Worm (Caenorhabditis elegans): ENCODE data around the gene nspe-5.

The nspe-5 gene

DNA sequence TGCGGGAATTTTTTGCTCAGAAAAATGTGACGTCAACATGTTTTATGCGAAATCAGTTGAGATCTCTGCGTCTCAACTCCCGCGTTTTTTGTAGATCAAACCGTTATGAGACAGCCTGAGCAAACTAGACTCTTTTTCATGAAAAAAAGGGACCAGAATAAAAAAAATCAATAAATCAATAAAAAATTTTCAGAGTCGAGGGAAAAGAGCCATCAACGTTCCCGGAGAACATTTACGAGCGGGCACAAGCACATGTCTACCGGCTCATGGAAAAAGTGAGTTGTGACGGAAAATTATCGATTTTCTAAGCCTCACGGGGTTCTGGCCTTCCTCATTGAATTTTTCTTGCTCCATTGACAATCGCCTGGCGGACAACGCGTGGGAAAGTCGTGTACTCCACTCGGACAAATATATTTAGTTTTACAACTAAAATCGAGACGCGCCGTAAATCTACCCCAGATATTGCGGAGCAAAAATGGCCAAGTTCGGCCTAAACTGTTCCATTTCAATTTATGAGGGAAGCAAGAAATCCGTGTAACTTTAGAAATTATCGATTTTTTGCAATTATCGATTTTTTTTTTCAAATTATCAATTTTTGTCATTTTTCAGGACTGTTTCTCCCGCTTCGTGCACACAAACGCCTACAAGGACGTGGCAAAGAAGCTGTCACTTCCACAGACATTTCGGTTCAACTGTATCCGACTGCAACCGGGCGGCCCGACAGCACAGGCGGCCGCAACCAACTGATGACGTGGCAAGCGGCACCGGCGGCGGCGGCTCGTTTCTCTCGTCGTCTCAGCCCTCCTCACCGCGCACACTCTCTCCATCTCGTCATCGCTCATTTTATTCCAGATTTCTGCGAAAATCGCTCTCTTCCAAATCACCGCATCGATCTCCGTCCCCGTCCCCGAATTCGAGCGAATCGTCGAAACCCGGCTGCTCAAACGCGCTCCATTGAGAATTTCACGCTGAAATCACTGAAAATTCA, 42.5 kb downstream of the nspe-5 start (continued):
- TF ChIP-seq let-607 (tag; optimal IDR thresholded peaks at IDR 0.05) = peak; percentile 15 to 19

ce11 chrII:12671892-12672291, 43.2 kb downstream of the nspe-5 start:
- TF ChIP-seq Y56A3A.18 (GFP tag; IDR thresholded peaks at IDR 0.05) (0 out of 2 replicates have a peak, but pooled peaks have one; percentile 7), madf-6 (GFP tag; IDR thresholded peaks at IDR 0.05) (peak; percentile 68), efl-1 (GFP tag; optimal IDR thresholded peaks at IDR 0.05) (peak; percentile 32), ceh-91 (GFP tag; IDR thresholded peaks at IDR 0.05) (0 out of 2 replicates have a peak, but pooled peaks have one; percentile 15), nfya-2 (GFP tag; IDR thresholded peaks at IDR 0.05) (no peak), ekl-4 (GFP tag; IDR thresholded peaks at IDR 0.05) (0 out of 2 replicates have a peak, but pooled peaks have one; percentile 7), mcd-1 (GFP tag; IDR thresholded peaks at IDR 0.05) (peak; percentile 25; the same call in 1 of the 2 replicates), ama-1 (optimal IDR thresholded peaks at IDR 0.05) (no peak), ama-1 (GFP tag; optimal IDR thresholded peaks at IDR 0.05) (no peak), ceh-27 (GFP tag; optimal IDR thresholded peaks at IDR 0.05) (no peak), cebp-1 (GFP tag; IDR thresholded peaks at IDR 0.05) (no peak), cebp-1 (tag; optimal IDR thresholded peaks at IDR 0.05) (no peak), madf-8 (GFP tag; conservative IDR thresholded peaks at IDR 0.05) (peak; percentile 24; the same call in 1 of the 2 replicates), hsf-1 (GFP tag; IDR thresholded peaks at IDR 0.05) (peak; percentile 60), pbrm-1 (GFP tag; IDR thresholded peaks at IDR 0.05) (0 out of 2 replicates have a peak, but pooled peaks have one; percentile 38)

DNA sequence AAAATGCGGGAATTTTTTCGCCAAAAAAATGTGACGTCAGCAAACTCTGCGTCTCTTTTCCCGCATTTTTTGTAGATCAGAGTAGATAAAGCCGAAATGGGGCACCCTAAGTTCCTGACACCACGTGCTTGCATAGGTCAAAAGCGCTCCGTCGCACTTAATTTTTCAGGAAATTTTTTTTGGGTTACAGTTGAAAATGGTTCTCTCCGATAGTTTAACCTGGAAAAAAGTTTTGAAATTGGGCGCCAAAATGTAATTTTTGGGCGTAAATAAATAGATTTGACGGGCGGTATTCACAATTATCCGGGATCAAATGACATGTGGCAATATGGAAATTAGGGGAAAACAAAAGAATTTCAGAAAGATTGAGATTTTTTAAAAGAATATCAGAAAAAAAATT, 43.8 kb downstream of the nspe-5 start:
- TF ChIP-seq egl-18 (GFP tag; IDR thresholded peaks at IDR 0.05) (no peak), attf-3 (GFP tag; conservative IDR thresholded peaks at IDR 0.05) (0 out of 2 replicates have a peak, but pooled peaks have one; percentile 11), attf-5 (GFP tag; optimal IDR thresholded peaks at IDR 0.05) (no peak), ets-4 (GFP tag; optimal IDR thresholded peaks at IDR 0.05) (no peak), lin-26 (GFP tag; IDR thresholded peaks at IDR 0.05) (peak; percentile 25; the same call in 1 of the 2 replicates), tbp1 (GFP tag; optimal IDR thresholded peaks at IDR 0.05) (peak; percentile 15), Y95B8A.8 (GFP tag; IDR thresholded peaks at IDR 0.05) (0 out of 2 replicates have a peak, but pooled peaks have one; percentile 2), athp-1 (tag; optimal IDR thresholded peaks at IDR 0.05) (peak; percentile 29), Y79H2A.3 (GFP tag; conservative IDR thresholded peaks at IDR 0.05) (0 out of 2 replicates have a peak, but pooled peaks have one; percentile 33), pha-4 (tag; optimal IDR thresholded peaks at IDR 0.05) (no peak)

DNA sequence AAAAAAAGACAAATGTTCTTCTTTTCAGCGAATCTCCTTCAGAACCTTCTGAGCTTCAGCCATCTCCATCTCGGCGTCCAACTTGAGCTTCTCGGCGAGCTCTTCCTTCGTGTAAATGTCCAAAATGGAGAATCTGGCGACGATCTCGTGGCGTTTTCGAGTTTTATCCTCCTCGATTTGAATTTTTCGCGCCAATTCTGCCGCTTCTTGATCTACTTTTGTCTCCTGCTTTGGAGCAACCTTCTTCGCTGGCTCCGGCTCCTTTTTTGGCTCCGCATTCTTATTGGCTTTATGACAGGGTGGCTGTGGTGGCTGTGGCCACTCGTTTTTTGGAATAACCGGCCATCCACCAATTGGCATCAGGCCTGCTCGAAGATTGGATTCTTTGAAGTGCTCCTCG, 44.6 kb downstream of the nspe-5 start:
- no peak for TF ChIP-seq F49E8.2 (tag; optimal IDR thresholded peaks at IDR 0.05; ENCODE audit: insufficient read depth)
- 0 out of 2 replicates have a peak, but pooled peaks have one; percentile 44 for TF ChIP-seq cebp-2 (GFP tag; IDR thresholded peaks at IDR 0.05)
- peak; percentile 38; the same call in 1 of the 2 replicates for TF ChIP-seq zfh-2 (GFP tag; conservative IDR thresholded peaks at IDR 0.05)

ce11 chrII:12677710-12677974, 49.0 kb downstream of the nspe-5 start, which contains the start of gene Y38E10A.22:
Y38E10A.22 (minus strand) TSS chrII:12677810.
- no peak for TF ChIP-seq T07F8.4 (tag; optimal IDR thresholded peaks at IDR 0.05)
- no peak for TF ChIP-seq pha-4 (tag; optimal IDR thresholded peaks at IDR 0.05)
- no peak for TF ChIP-seq hsf-1 (GFP tag; IDR thresholded peaks at IDR 0.05)
- no peak for TF ChIP-seq mcd-1 (GFP tag; IDR thresholded peaks at IDR 0.05)
- no peak for TF ChIP-seq F57C9.4 (tag; optimal IDR thresholded peaks at IDR 0.05)
- no peak for TF ChIP-seq snpc-1.3 (tag; optimal IDR thresholded peaks at IDR 0.05; ENCODE audit: insufficient read depth)
- no peak for TF ChIP-seq tbp1 (GFP tag; optimal IDR thresholded peaks at IDR 0.05)

All from whole organism, young adult.